Fruit fly (Drosophila melanogaster) whole organism, embryonic: ENCODE measurements around the gene bwa.

Source experiments
- B-H1 ChIP-seq: fragments of 200-800 bp; sonication (Bioruptor generic); IDR thresholded peaks from 3 replicates; pipeline ENCODE4 v1.3.6; 2022; ENCODE audit warnings: missing biosample characterization, missing genetic modification characterization
- CG11398 ChIP-seq: fragments of 200-800 bp; sonication (Bioruptor generic); optimal IDR thresholded peaks from 2 replicates; lab custom pipeline; 2016; ENCODE audit warnings: missing biosample characterization, missing genetic modification characterization
- CG13287 ChIP-seq: fragments of 200-800 bp; sonication (Bioruptor generic); IDR thresholded peaks from 2 replicates; pipeline ENCODE4 v1.3.6; 2022; ENCODE audit warnings: missing biosample characterization, missing genetic modification characterization; ENCODE audit not compliant: partially characterized antibody
- CG13894 ChIP-seq: fragments of 200-800 bp; sonication (Bioruptor generic); optimal IDR thresholded peaks from 3 replicates; lab custom pipeline; 2018; ENCODE audit warnings: missing biosample characterization, mild to moderate bottlenecking, missing genetic modification characterization, moderate library complexity
- CG14965 ChIP-seq: fragments of 200-800 bp; sonication (Bioruptor generic); optimal IDR thresholded peaks from 2 replicates; lab custom pipeline; 2016; ENCODE audit warnings: missing biosample characterization, missing genetic modification characterization, borderline replicate concordance
- CG15269 ChIP-seq: fragments of 200-800 bp; sonication (Bioruptor generic); optimal IDR thresholded peaks from 2 replicates; lab custom pipeline; 2018; ENCODE audit warnings: missing biosample characterization, mild to moderate bottlenecking, missing genetic modification characterization, moderate library complexity
- CG15601 ChIP-seq: fragments of 200-800 bp; sonication (Bioruptor generic); optimal IDR thresholded peaks from 3 replicates; lab custom pipeline; 2019; ENCODE audit warnings: missing biosample characterization, mild to moderate bottlenecking, missing genetic modification characterization, moderate library complexity
- CG17361 ChIP-seq: fragments of 200-800 bp; sonication (Bioruptor generic); IDR thresholded peaks from 3 replicates; pipeline ENCODE4 v1.3.6; 2022; ENCODE audit warnings: missing biosample characterization, missing genetic modification characterization
- CG17385 ChIP-seq: fragments of 200-800 bp; sonication (Bioruptor generic); optimal IDR thresholded peaks from 3 replicates; lab custom pipeline; 2018; ENCODE audit warnings: missing biosample characterization, mild to moderate bottlenecking, missing genetic modification characterization
- CG17912 ChIP-seq: fragments of 200-800 bp; sonication (Bioruptor generic); optimal IDR thresholded peaks from 2 replicates; lab custom pipeline; 2018; ENCODE audit warnings: missing biosample characterization, mild to moderate bottlenecking, missing genetic modification characterization
- CG18011 ChIP-seq: fragments of 200-800 bp; sonication (Bioruptor generic); optimal IDR thresholded peaks from 2 replicates; lab custom pipeline; 2017; ENCODE audit warnings: missing biosample characterization, missing genetic modification characterization, mild to moderate bottlenecking, moderate library complexity, missing genotype
- CG18476 ChIP-seq: fragments of 200-800 bp; sonication (Bioruptor generic); optimal IDR thresholded peaks from 2 replicates; lab custom pipeline; 2016; ENCODE audit warnings: missing biosample characterization, mild to moderate bottlenecking, missing genetic modification characterization
- CG2199 ChIP-seq: fragments of 200-800 bp; sonication (Bioruptor generic); IDR thresholded peaks from 3 replicates; pipeline ENCODE4 v1.3.6; 2022; ENCODE audit warnings: missing biosample characterization, missing genetic modification characterization
- CG3847 ChIP-seq: fragments of 200-800 bp; sonication (Bioruptor generic); IDR thresholded peaks from 2 replicates; pipeline ENCODE4 v1.3.6; 2022; ENCODE audit warnings: missing biosample characterization, missing genetic modification characterization
- CG6272 ChIP-seq: fragments of 200-800 bp; sonication (Bioruptor generic); IDR thresholded peaks from 2 replicates; pipeline ENCODE4 v1.3.6; 2022; ENCODE audit warnings: missing biosample characterization, missing genetic modification characterization
- CG6654 ChIP-seq: fragments of 200-800 bp; sonication (Bioruptor generic); optimal IDR thresholded peaks from 2 replicates; lab custom pipeline; 2017; ENCODE audit warnings: missing biosample characterization, mild to moderate bottlenecking, missing genetic modification characterization
- CG8944 ChIP-seq: fragments of 200-800 bp; sonication (Bioruptor generic); optimal IDR thresholded peaks from 3 replicates; lab custom pipeline; 2016; ENCODE audit warnings: missing biosample characterization, missing genetic modification characterization
- CG9817 ChIP-seq: fragments of 200-800 bp; sonication (Bioruptor generic); optimal IDR thresholded peaks from 2 replicates; lab custom pipeline; 2018; ENCODE audit warnings: missing biosample characterization, mild to moderate bottlenecking, missing genetic modification characterization, moderate library complexity
- CrebB ChIP-seq: fragments of 200-800 bp; sonication (Bioruptor generic); optimal IDR thresholded peaks from 3 replicates; lab custom pipeline; 2018; ENCODE audit warnings: missing biosample characterization, mild to moderate bottlenecking, missing genetic modification characterization
- Ets97D ChIP-seq: fragments of 200-800 bp; sonication (Bioruptor generic); optimal IDR thresholded peaks from 3 replicates; lab custom pipeline; 2016; ENCODE audit warnings: missing biosample characterization, missing genetic modification characterization
- HLH3B ChIP-seq: fragments of 200-800 bp; sonication (Bioruptor generic); IDR thresholded peaks from 2 replicates; pipeline ENCODE4 v1.3.6; 2022; ENCODE audit warnings: missing biosample characterization, missing genetic modification characterization
- Hey ChIP-seq: fragments of 200-800 bp; sonication (Bioruptor generic); optimal IDR thresholded peaks from 3 replicates; lab custom pipeline; 2018; ENCODE audit warnings: missing biosample characterization, mild to moderate bottlenecking, missing genetic modification characterization
- Hr78 ChIP-seq, 2 experiments: fragments of 200-800 bp in 1 of 2; fragments of >200 bp in 1 of 2; sonication (Bioruptor generic) in 1 of 2; optimal IDR thresholded peaks; 2 replicates each; lab custom pipeline; 2017 to 2019; ENCODE audit warnings: missing biosample characterization in 2 of 2, missing genetic modification characterization in 2 of 2, mild to moderate bottlenecking in 1 of 2, moderate library complexity in 1 of 2
- MBD-R2 ChIP-seq: fragments of 200-800 bp; sonication (Bioruptor generic); IDR thresholded peaks from 2 replicates; pipeline ENCODE4 v1.3.6; 2022; ENCODE audit warnings: missing biosample characterization, missing genetic modification characterization
- Scr ChIP-seq: fragments of 200-800 bp; sonication (Bioruptor generic); IDR thresholded peaks from 2 replicates; pipeline ENCODE4 v1.3.6; 2022; ENCODE audit warnings: missing biosample characterization, missing genetic modification characterization; ENCODE audit not compliant: partially characterized antibody
- Sry-δ ChIP-seq: fragments of 200-800 bp; sonication (Bioruptor generic); optimal IDR thresholded peaks from 2 replicates; lab custom pipeline; 2016; ENCODE audit warnings: missing biosample characterization, missing genetic modification characterization
- Trl ChIP-seq, 3 experiments: fragments of >200 bp in 2 of 3; fragments of 200-800 bp in 1 of 3; sonication (Bioruptor generic) in 1 of 3; optimal IDR thresholded peaks; 2 replicates in 1 of 3; 3 replicates in 2 of 3; lab custom pipeline; 2016 to 2017; ENCODE audit warnings: missing biosample characterization in 1 of 3, missing genetic modification characterization in 1 of 3
- ash1 ChIP-seq: fragments of 200-800 bp; sonication (Bioruptor generic); optimal IDR thresholded peaks from 2 replicates; lab custom pipeline; 2018; ENCODE audit warnings: missing biosample characterization, mild to moderate bottlenecking, missing genetic modification characterization
- bigmax ChIP-seq: fragments of 200-800 bp; sonication (Bioruptor generic); optimal IDR thresholded peaks from 2 replicates; lab custom pipeline; 2018; ENCODE audit warnings: missing biosample characterization, mild to moderate bottlenecking, missing genetic modification characterization
- dimm ChIP-seq: fragments of 200-800 bp; sonication (Bioruptor generic); IDR thresholded peaks from 2 replicates; pipeline ENCODE4 v1.3.6; 2022; ENCODE audit warnings: missing biosample characterization, missing genetic modification characterization
- dmrt99B ChIP-seq: fragments of 200-800 bp; sonication (Bioruptor generic); optimal IDR thresholded peaks from 2 replicates; lab custom pipeline; 2018; ENCODE audit warnings: missing biosample characterization, mild to moderate bottlenecking, missing genetic modification characterization, moderate library complexity
- esg ChIP-seq: fragments of 200-800 bp; sonication (Bioruptor generic); conservative IDR thresholded peaks from 2 replicates; pipeline ENCODE4 v1.3.6; 2022; ENCODE audit warnings: missing biosample characterization, missing genetic modification characterization
- exex ChIP-seq: fragments of 200-800 bp; sonication (Bioruptor generic); optimal IDR thresholded peaks from 4 replicates; lab custom pipeline; 2018; ENCODE audit warnings: missing biosample characterization, mild to moderate bottlenecking, missing genetic modification characterization, moderate library complexity
- fd96Cb ChIP-seq: fragments of 200-800 bp; sonication (Bioruptor generic); optimal IDR thresholded peaks from 2 replicates; lab custom pipeline; 2018; ENCODE audit warnings: missing biosample characterization, mild to moderate bottlenecking, missing genetic modification characterization, moderate library complexity
- fru ChIP-seq: fragments of >200 bp; optimal IDR thresholded peaks from 2 replicates; lab custom pipeline; 2017
- grau ChIP-seq: fragments of 200-800 bp; optimal IDR thresholded peaks from 3 replicates; lab custom pipeline; 2019; ENCODE audit warnings: missing biosample characterization, mild to moderate bottlenecking, missing genetic modification characterization, moderate library complexity
- gsb-n ChIP-seq: fragments of 200-800 bp; sonication (Bioruptor generic); optimal IDR thresholded peaks from 3 replicates; lab custom pipeline; 2018; ENCODE audit warnings: missing biosample characterization, mild to moderate bottlenecking, missing genetic modification characterization
- h ChIP-seq: fragments of >200 bp; optimal IDR thresholded peaks from 2 replicates; lab custom pipeline; 2017
- ken ChIP-seq: fragments of 200-800 bp; sonication (Bioruptor generic); IDR thresholded peaks from 3 replicates; pipeline ENCODE4 v1.3.6; 2022; ENCODE audit warnings: missing biosample characterization, missing genetic modification characterization
- kni ChIP-seq: fragments of 200-800 bp; sonication (Bioruptor generic); optimal IDR thresholded peaks from 3 replicates; lab custom pipeline; 2017; ENCODE audit warnings: mild to moderate bottlenecking, missing biosample characterization, missing genetic modification reagents, missing genetic modification characterization
- mld ChIP-seq: fragments of 200-800 bp; sonication (Bioruptor generic); IDR thresholded peaks from 3 replicates; pipeline ENCODE4 v1.3.6; 2022; ENCODE audit warnings: missing biosample characterization, missing genetic modification characterization; ENCODE audit not compliant: partially characterized antibody
- pb ChIP-seq: fragments of 200-800 bp; sonication (Bioruptor generic); optimal IDR thresholded peaks from 3 replicates; lab custom pipeline; 2016; ENCODE audit warnings: missing biosample characterization, missing genetic modification characterization
- phol ChIP-seq: fragments of 200-800 bp; sonication (Bioruptor generic); optimal IDR thresholded peaks from 3 replicates; lab custom pipeline; 2018; ENCODE audit warnings: missing biosample characterization, mild to moderate bottlenecking, missing genetic modification characterization, moderate library complexity
- pnt ChIP-seq: fragments of 200-800 bp; sonication (Bioruptor generic); optimal IDR thresholded peaks from 3 replicates; lab custom pipeline; 2016; ENCODE audit warnings: missing biosample characterization, missing genetic modification characterization
- ro ChIP-seq: fragments of 200-800 bp; sonication (Bioruptor generic); IDR thresholded peaks from 2 replicates; pipeline ENCODE4 v1.3.6; 2022; ENCODE audit warnings: missing biosample characterization, missing genetic modification characterization
- sens ChIP-seq: fragments of 200-800 bp; sonication (Bioruptor generic); peaks from one replicate; lab custom pipeline; 2016; ENCODE audit warnings: missing biosample characterization, missing genetic modification characterization
- sug ChIP-seq: fragments of 200-800 bp; optimal IDR thresholded peaks from 2 replicates; lab custom pipeline; 2019; ENCODE audit warnings: missing biosample characterization, mild to moderate bottlenecking, missing genetic modification characterization, moderate library complexity
- tna ChIP-seq: fragments of 200-800 bp; sonication (Bioruptor generic); IDR thresholded peaks from 2 replicates; pipeline ENCODE4 v1.3.6; 2022; ENCODE audit warnings: missing biosample characterization, missing genetic modification characterization; ENCODE audit not compliant: partially characterized antibody
- yki ChIP-seq: fragments of >200 bp; optimal IDR thresholded peaks from 3 replicates; lab custom pipeline; 2018
- zf30C ChIP-seq: fragments of 200-800 bp; sonication (Bioruptor generic); optimal IDR thresholded peaks from 3 replicates; lab custom pipeline; 2018; ENCODE audit warnings: missing biosample characterization, mild to moderate bottlenecking, missing genetic modification characterization
- zfh1 ChIP-seq: fragments of 200-800 bp; sonication (Bioruptor generic); IDR thresholded peaks from 3 replicates; pipeline ENCODE4 v1.3.6; 2022; ENCODE audit warnings: missing biosample characterization, missing genetic modification characterization

The bwa gene

DNA sequence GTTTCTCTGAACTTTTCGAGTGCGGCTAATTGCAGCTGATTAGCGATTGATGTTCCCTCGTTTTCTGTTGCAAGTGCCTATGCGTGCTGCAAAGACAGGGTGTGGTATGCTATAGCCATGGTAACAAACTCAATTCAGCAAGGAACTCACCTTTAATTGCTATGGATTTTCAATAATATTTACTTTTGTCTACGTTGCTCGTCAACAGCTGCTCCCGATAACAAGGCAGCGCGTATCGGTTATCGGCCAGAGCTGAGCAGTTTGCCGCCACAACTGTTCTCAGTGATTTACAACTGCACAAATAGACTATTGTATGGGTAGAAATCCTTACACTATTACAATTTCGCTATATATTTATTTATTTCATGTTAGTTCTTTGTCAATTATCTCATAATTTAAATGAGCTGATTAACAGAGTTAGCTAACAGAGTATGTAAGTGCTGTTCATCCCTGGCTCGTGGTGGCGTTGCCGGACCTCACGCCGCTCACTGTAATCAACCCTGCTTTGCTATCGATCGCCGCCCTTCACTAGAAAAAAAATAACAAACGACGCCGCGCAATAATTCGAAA lies 9.1 kb downstream of the bwa start, which contains the start of the genes pr and neb (continued):
- peak; percentile 43 for TF ChIP-seq CG17912
- no peak for TF ChIP-seq fd96Cb (tag; lab: Kevin White, UChicago)
- TF ChIP-seq exex (tag; lab: Kevin White, UChicago): peak; percentile 25
- TF ChIP-seq grau (tag; lab: Kevin White, UChicago): peak; percentile 66
- no peak for TF ChIP-seq Hey (tag; lab: Kevin White, UChicago)
- TF ChIP-seq pb (GFP tag; lab: Kevin White, UChicago): no peak
- peak; percentile 56 for TF ChIP-seq CG13287 (GFP tag; lab: Robert Waterston, UW)
- no peak for TF ChIP-seq bigmax (GFP tag; lab: Kevin White, UChicago)
- TF ChIP-seq CG18476 (GFP tag; lab: Kevin White, UChicago): peak; percentile 55
- TF ChIP-seq MBD-R2 (GFP tag; lab: Robert Waterston, UW): peak; percentile 74
- TF ChIP-seq CrebB (tag; lab: Kevin White, UChicago): peak; percentile 51
- TF ChIP-seq sug: peak; percentile 73
- no peak for TF ChIP-seq CG13894 (tag; lab: Kevin White, UChicago)
- no peak for TF ChIP-seq CG11398 (GFP tag; lab: Kevin White, UChicago)
- TF ChIP-seq kni (GFP tag; lab: Kevin White, UChicago): no peak
- TF ChIP-seq CG17385 (GFP tag; lab: Kevin White, UChicago): peak; percentile 30
- peak; percentile 52; the same call in 1 of the 2 replicates for TF ChIP-seq Scr (GFP tag; lab: Robert Waterston, UW)
- peak; percentile 81 for TF ChIP-seq CG3847
- peak; percentile 18 for TF ChIP-seq dmrt99B (tag; lab: Kevin White, UChicago)
- no peak for TF ChIP-seq yki (lab: Kevin White, UChicago)
- 0 out of 3 replicates have a peak, but pooled peaks have one; percentile 36 for TF ChIP-seq CG17361 (GFP tag; lab: Robert Waterston, UW)
- no peak for TF ChIP-seq CG6272 (GFP tag; lab: Robert Waterston, UW)
- no peak for TF ChIP-seq fru (lab: Kevin White, UChicago)
- TF ChIP-seq esg (GFP tag; lab: Robert Waterston, UW): peak; percentile 72
- TF ChIP-seq h (lab: Kevin White, UChicago): no peak
- TF ChIP-seq pnt (GFP tag; lab: Kevin White, UChicago): no peak
- no peak for TF ChIP-seq ash1 (GFP tag; lab: Kevin White, UChicago)
- peak; percentile 94 for TF ChIP-seq sens (GFP tag; lab: Kevin White, UChicago)
- no peak for TF ChIP-seq zf30C (GFP tag; lab: Kevin White, UChicago)
- no peak for TF ChIP-seq B-H1 (GFP tag; lab: Robert Waterston, UW)
- TF ChIP-seq CG18011 (GFP tag; lab: Kevin White, UChicago): peak; percentile 40
- TF ChIP-seq CG6654: no peak
- TF ChIP-seq zfh1 (GFP tag; lab: Robert Waterston, UW): peak; percentile 62
- peak; percentile 92 for TF ChIP-seq Sry-δ (GFP tag; lab: Kevin White, UChicago)
- no peak for TF ChIP-seq CG2199
- no peak for TF ChIP-seq CG8944 (GFP tag; lab: Kevin White, UChicago)
- peak; percentile 64; the same call in 2 of the 3 replicates for TF ChIP-seq ken (GFP tag; lab: Robert Waterston, UW)
- no peak for TF ChIP-seq gsb-n (tag; lab: Kevin White, UChicago)
- TF ChIP-seq CG14965 (GFP tag; lab: Kevin White, UChicago): no peak
- TF ChIP-seq HLH3B: peak; percentile 57
- no peak for TF ChIP-seq dimm (GFP tag; lab: Robert Waterston, UW)
- peak; percentile 73 for TF ChIP-seq Ets97D (GFP tag; lab: Kevin White, UChicago)
- TF ChIP-seq CG9817 (tag; lab: Kevin White, UChicago): peak; percentile 64
- peak; percentile 60 for TF ChIP-seq CG15269 (tag; lab: Kevin White, UChicago)
- no peak for TF ChIP-seq Trl (optimal IDR thresholded peaks at IDR 0.05; lab: Kevin White, UChicago)
- no peak for TF ChIP-seq Trl (GFP tag; optimal IDR thresholded peaks at IDR 0.05; lab: Kevin White, UChicago)
- peak; percentile 35 for TF ChIP-seq phol (tag; lab: Kevin White, UChicago)
- TF ChIP-seq tna (GFP tag; lab: Robert Waterston, UW): no peak
- TF ChIP-seq Hr78 (GFP tag; optimal IDR thresholded peaks at IDR 0.05; lab: Kevin White, UChicago): no peak
- TF ChIP-seq mld: no peak
- TF ChIP-seq ro (GFP tag; lab: Robert Waterston, UW): no peak
- TF ChIP-seq CG15601 (tag; lab: Kevin White, UChicago): peak; percentile 66
